Fruit fly (Drosophila melanogaster) whole organism, embryonic: Measurements from ENCODE around the gene CG7329.

Experiments used
- Atf6 ChIP-seq: fragments of 200-800 bp; sonication (Bioruptor generic); IDR thresholded peaks from 2 replicates; pipeline ENCODE4 v1.3.6; 2022; ENCODE audit warnings: missing biosample characterization, missing genetic modification characterization
- CG10366 ChIP-seq: fragments of 200-800 bp; sonication (Bioruptor generic); IDR thresholded peaks from 2 replicates; pipeline ENCODE4 v1.3.6; 2022; ENCODE audit warnings: missing biosample characterization, missing genetic modification characterization
- CG11560 ChIP-seq: fragments of 200-800 bp; sonication (Bioruptor generic); IDR thresholded peaks from 3 replicates; pipeline ENCODE4 v1.3.6; 2022; ENCODE audit warnings: missing biosample characterization, missing genetic modification characterization
- CG14965 ChIP-seq: fragments of 200-800 bp; sonication (Bioruptor generic); optimal IDR thresholded peaks from 2 replicates; lab custom pipeline; 2016; ENCODE audit warnings: missing biosample characterization, missing genetic modification characterization, borderline replicate concordance
- CG1603 ChIP-seq: fragments of 200-800 bp; sonication (Bioruptor generic); optimal IDR thresholded peaks from 2 replicates; lab custom pipeline; 2019; ENCODE audit warnings: missing biosample characterization, mild to moderate bottlenecking, missing genetic modification characterization, moderate library complexity
- CG17359 ChIP-seq: fragments of 200-800 bp; sonication (Bioruptor generic); optimal IDR thresholded peaks from 3 replicates; lab custom pipeline; 2018; ENCODE audit warnings: missing biosample characterization, mild to moderate bottlenecking, missing genetic modification characterization, moderate library complexity
- CG17829 ChIP-seq: fragments of 200-800 bp; optimal IDR thresholded peaks from 2 replicates; lab custom pipeline; 2019; ENCODE audit warnings: missing biosample characterization, mild to moderate bottlenecking, missing genetic modification characterization, moderate library complexity
- CG1792 ChIP-seq: fragments of 200-800 bp; sonication (Bioruptor generic); optimal IDR thresholded peaks from 2 replicates; lab custom pipeline; 2016; ENCODE audit warnings: missing biosample characterization, missing genetic modification characterization
- CG18476 ChIP-seq: fragments of 200-800 bp; sonication (Bioruptor generic); optimal IDR thresholded peaks from 2 replicates; lab custom pipeline; 2016; ENCODE audit warnings: missing biosample characterization, mild to moderate bottlenecking, missing genetic modification characterization
- CG2120 ChIP-seq: fragments of 200-800 bp; sonication (Bioruptor generic); optimal IDR thresholded peaks from 3 replicates; lab custom pipeline; 2016; ENCODE audit warnings: missing biosample characterization, missing genetic modification characterization
- CG2712 ChIP-seq: fragments of 200-800 bp; optimal IDR thresholded peaks from 3 replicates; lab custom pipeline; 2019; ENCODE audit warnings: missing biosample characterization, mild to moderate bottlenecking, missing genetic modification characterization, moderate library complexity
- CG3995 ChIP-seq: fragments of 200-800 bp; sonication (Bioruptor generic); optimal IDR thresholded peaks from 3 replicates; lab custom pipeline; 2016; ENCODE audit warnings: missing biosample characterization, missing genetic modification characterization
- CG6175 ChIP-seq: fragments of 200-800 bp; sonication (Bioruptor generic); IDR thresholded peaks from 3 replicates; pipeline ENCODE4 v1.3.6; 2022; ENCODE audit warnings: missing biosample characterization, missing genetic modification characterization
- CG6689 ChIP-seq: fragments of 200-800 bp; sonication (Bioruptor generic); IDR thresholded peaks from 2 replicates; pipeline ENCODE4 v1.3.6; 2022; ENCODE audit warnings: missing biosample characterization, missing genetic modification characterization
- CG8478 ChIP-seq: fragments of >200 bp; optimal IDR thresholded peaks from 2 replicates; lab custom pipeline; 2018
- CG8944 ChIP-seq: fragments of 200-800 bp; sonication (Bioruptor generic); optimal IDR thresholded peaks from 3 replicates; lab custom pipeline; 2016; ENCODE audit warnings: missing biosample characterization, missing genetic modification characterization
- CG9215 ChIP-seq: fragments of 200-800 bp; sonication (Bioruptor generic); IDR thresholded peaks from 2 replicates; pipeline ENCODE4 v1.3.6; 2022; ENCODE audit warnings: missing biosample characterization, missing genetic modification characterization
- CHES-1-like ChIP-seq: fragments of 200-800 bp; sonication (Bioruptor generic); optimal IDR thresholded peaks from 2 replicates; lab custom pipeline; 2016; ENCODE audit warnings: missing biosample characterization, missing genetic modification characterization
- Doc3 ChIP-seq: fragments of 200-800 bp; sonication (Bioruptor generic); IDR thresholded peaks from 3 replicates; pipeline ENCODE4 v1.3.6; 2022; ENCODE audit warnings: missing biosample characterization, missing genetic modification characterization; ENCODE audit not compliant: partially characterized antibody
- Drgx ChIP-seq: fragments of 200-800 bp; sonication (Bioruptor generic); IDR thresholded peaks from 2 replicates; pipeline ENCODE4 v1.3.6; 2022; ENCODE audit warnings: missing biosample characterization, missing genetic modification characterization
- Fer2 ChIP-seq: fragments of 200-800 bp; sonication (Bioruptor generic); optimal IDR thresholded peaks from 2 replicates; lab custom pipeline; 2018; ENCODE audit warnings: missing biosample characterization, mild to moderate bottlenecking, missing genetic modification characterization, moderate library complexity
- GATAe ChIP-seq: fragments of 200-800 bp; sonication (Bioruptor generic); conservative IDR thresholded peaks from 2 replicates; pipeline ENCODE4 v1.3.6; 2022; ENCODE audit warnings: missing biosample characterization, missing genetic modification characterization
- Gsc ChIP-seq: fragments of 200-800 bp; sonication (Bioruptor generic); IDR thresholded peaks from 2 replicates; pipeline ENCODE4 v1.3.6; 2022; ENCODE audit warnings: missing biosample characterization, missing genetic modification characterization
- H2.0 ChIP-seq: fragments of 200-800 bp; sonication (Bioruptor generic); IDR thresholded peaks from 2 replicates; pipeline ENCODE4 v1.3.6; 2022; ENCODE audit warnings: missing biosample characterization, missing genetic modification characterization
- HLH4C ChIP-seq: fragments of 200-800 bp; sonication (Bioruptor generic); IDR thresholded peaks from 3 replicates; pipeline ENCODE4 v1.3.6; 2022; ENCODE audit warnings: missing biosample characterization, missing genetic modification characterization; ENCODE audit not compliant: partially characterized antibody
- Hmr ChIP-seq: fragments of 200-800 bp; sonication (Bioruptor generic); optimal IDR thresholded peaks from 3 replicates; lab custom pipeline; 2017; ENCODE audit warnings: mild to moderate bottlenecking, missing biosample characterization, missing genetic modification reagents, missing genetic modification characterization
- Lhr ChIP-seq: fragments of 200-800 bp; sonication (Bioruptor generic); optimal IDR thresholded peaks from 3 replicates; lab custom pipeline; 2017; ENCODE audit warnings: mild to moderate bottlenecking, missing biosample characterization, missing genetic modification reagents, missing genetic modification characterization
- NC2α ChIP-seq: fragments of 200-800 bp; sonication (Bioruptor generic); optimal IDR thresholded peaks from 2 replicates; lab custom pipeline; 2016; ENCODE audit warnings: missing biosample characterization, missing genetic modification characterization
- Oli ChIP-seq: fragments of 200-800 bp; sonication (Bioruptor generic); optimal IDR thresholded peaks from 2 replicates; lab custom pipeline; 2018; ENCODE audit warnings: missing biosample characterization, mild to moderate bottlenecking, missing genetic modification characterization, moderate library complexity
- Rfx ChIP-seq: fragments of 200-800 bp; sonication (Bioruptor generic); IDR thresholded peaks from 2 replicates; pipeline ENCODE4 v1.3.6; 2022; ENCODE audit warnings: missing biosample characterization, missing genetic modification characterization
- Scr ChIP-seq: fragments of 200-800 bp; sonication (Bioruptor generic); IDR thresholded peaks from 2 replicates; pipeline ENCODE4 v1.3.6; 2022; ENCODE audit warnings: missing biosample characterization, missing genetic modification characterization; ENCODE audit not compliant: partially characterized antibody
- Spps ChIP-seq: fragments of 200-800 bp; sonication (Bioruptor generic); optimal IDR thresholded peaks from 2 replicates; lab custom pipeline; 2018; ENCODE audit warnings: missing biosample characterization, mild to moderate bottlenecking, missing genetic modification characterization
- ase ChIP-seq: fragments of 200-800 bp; sonication (Bioruptor generic); IDR thresholded peaks from 3 replicates; pipeline ENCODE4 v1.3.6; 2022; ENCODE audit warnings: missing biosample characterization, missing genetic modification characterization
- cato ChIP-seq: fragments of 200-800 bp; sonication (Bioruptor generic); optimal IDR thresholded peaks from 2 replicates; lab custom pipeline; 2016; ENCODE audit warnings: missing biosample characterization, missing genetic modification characterization, borderline replicate concordance
- crol ChIP-seq: fragments of 200-800 bp; sonication (Bioruptor generic); IDR thresholded peaks from 2 replicates; pipeline ENCODE4 v1.3.6; 2022; ENCODE audit warnings: missing biosample characterization, missing genetic modification characterization
- dpn ChIP-seq, 2 experiments: fragments of 200-800 bp; sonication (Bioruptor generic); optimal IDR thresholded peaks; 3 replicates each; lab custom pipeline; 2016; ENCODE audit warnings: missing biosample characterization in 2 of 2, missing genetic modification characterization in 2 of 2
- emc ChIP-seq: fragments of 200-800 bp; sonication (Bioruptor generic); optimal IDR thresholded peaks from 2 replicates; lab custom pipeline; 2016; ENCODE audit warnings: missing biosample characterization, missing genetic modification characterization
- exex ChIP-seq: fragments of 200-800 bp; sonication (Bioruptor generic); optimal IDR thresholded peaks from 4 replicates; lab custom pipeline; 2018; ENCODE audit warnings: missing biosample characterization, mild to moderate bottlenecking, missing genetic modification characterization, moderate library complexity
- fd64A ChIP-seq: fragments of 200-800 bp; sonication (Bioruptor generic); optimal IDR thresholded peaks from 3 replicates; lab custom pipeline; 2018; ENCODE audit warnings: missing biosample characterization, mild to moderate bottlenecking, missing genetic modification characterization
- ham ChIP-seq: fragments of 200-800 bp; sonication (Bioruptor generic); IDR thresholded peaks from 2 replicates; pipeline ENCODE4 v1.3.6; 2022; ENCODE audit warnings: missing biosample characterization, missing genetic modification characterization
- jing ChIP-seq: fragments of 200-800 bp; sonication (Bioruptor generic); optimal IDR thresholded peaks from 2 replicates; lab custom pipeline; 2018; ENCODE audit warnings: missing biosample characterization, mild to moderate bottlenecking, missing genetic modification characterization
- ken ChIP-seq: fragments of 200-800 bp; sonication (Bioruptor generic); IDR thresholded peaks from 3 replicates; pipeline ENCODE4 v1.3.6; 2022; ENCODE audit warnings: missing biosample characterization, missing genetic modification characterization
- nerfin-1 ChIP-seq: fragments of 200-800 bp; sonication (Bioruptor generic); optimal IDR thresholded peaks from 3 replicates; lab custom pipeline; 2019; ENCODE audit warnings: missing biosample characterization, mild to moderate bottlenecking, missing genetic modification characterization, moderate library complexity
- ranshi ChIP-seq: fragments of 200-800 bp; sonication (Bioruptor generic); IDR thresholded peaks from 2 replicates; pipeline ENCODE4 v1.3.6; 2022; ENCODE audit warnings: missing biosample characterization, missing genetic modification characterization
- sc ChIP-seq, 3 experiments: fragments of >200 bp in 2 of 3; fragments of 200-800 bp in 1 of 3; sonication (Bioruptor generic) in 1 of 3; optimal IDR thresholded peaks; 2 replicates in 2 of 3; 3 replicates in 1 of 3; lab custom pipeline; 2017; ENCODE audit warnings: mild to moderate bottlenecking in 1 of 3, missing biosample characterization in 1 of 3, missing genetic modification characterization in 1 of 3, missing genetic modification reagents in 1 of 3
- sqz ChIP-seq: fragments of 200-800 bp; sonication (Bioruptor generic); optimal IDR thresholded peaks from 3 replicates; lab custom pipeline; 2018; ENCODE audit warnings: missing biosample characterization, mild to moderate bottlenecking, missing genetic modification characterization
- stc ChIP-seq: fragments of 200-800 bp; sonication (Bioruptor generic); IDR thresholded peaks from 2 replicates; pipeline ENCODE4 v1.3.6; 2022; ENCODE audit warnings: missing biosample characterization, missing genetic modification characterization
- unpg ChIP-seq: fragments of 200-800 bp; sonication (Bioruptor generic); optimal IDR thresholded peaks from 3 replicates; lab custom pipeline; 2018; ENCODE audit warnings: missing biosample characterization, mild to moderate bottlenecking, missing genetic modification characterization, moderate library complexity
- wor ChIP-seq: fragments of 200-800 bp; sonication (Bioruptor generic); IDR thresholded peaks from 2 replicates; pipeline ENCODE4 v1.3.6; 2022; ENCODE audit warnings: missing biosample characterization, missing genetic modification characterization

Gene CG7329

DNA sequence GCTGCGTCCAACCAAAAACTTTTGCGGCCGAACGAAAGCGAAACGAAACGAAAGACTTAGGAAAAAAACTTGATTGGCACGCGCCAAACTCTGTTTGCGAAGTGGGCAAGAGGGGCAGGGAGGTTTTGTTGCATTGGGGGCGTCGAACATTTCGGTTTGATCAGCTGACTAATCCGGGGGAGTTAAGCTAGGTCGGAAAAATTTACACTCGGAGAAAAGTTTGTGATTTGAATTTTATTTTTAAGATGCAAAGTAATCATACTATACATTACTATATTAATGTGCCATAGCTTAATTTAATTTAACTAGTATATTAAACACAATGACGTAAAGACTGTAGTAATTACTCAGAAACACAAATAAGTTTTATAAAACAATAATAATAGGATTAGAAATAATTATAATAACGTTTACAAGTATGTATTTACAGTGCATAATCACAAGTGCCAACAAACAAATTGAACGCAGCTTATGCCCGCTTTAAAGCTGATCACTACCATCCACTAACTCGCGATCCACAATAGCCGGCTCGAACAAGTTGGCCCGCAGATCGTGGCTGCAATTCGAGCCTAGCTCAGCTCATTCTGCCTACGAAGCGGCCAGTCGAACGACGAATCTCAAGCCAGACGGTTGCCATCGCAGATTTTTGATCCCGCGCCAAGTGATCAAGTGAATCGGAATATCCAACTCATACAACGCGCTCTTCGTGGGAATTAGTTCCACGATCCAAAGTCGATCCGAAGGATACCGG, 23.4 kb upstream of the CG7329 start, which contains the start of gene CG31871 (continued):
- TF ChIP-seq Hmr (GFP tag; lab: Kevin White, UChicago), result peak; percentile 58
- TF ChIP-seq GATAe, result 0 out of 2 replicates have a peak, but pooled peaks have one; percentile 28
- peak; percentile 63 for TF ChIP-seq ranshi (GFP tag; lab: Robert Waterston, UW)
- TF ChIP-seq Fer2 (tag; lab: Kevin White, UChicago), result peak; percentile 23
- no peak for TF ChIP-seq CHES-1-like (GFP tag; lab: Kevin White, UChicago)
- peak; percentile 36 for TF ChIP-seq Spps
- no peak for TF ChIP-seq Doc3
- peak; percentile 81 for TF ChIP-seq CG17359 (tag; lab: Kevin White, UChicago)
- peak; percentile 15 for TF ChIP-seq jing (GFP tag; lab: Kevin White, UChicago)
- TF ChIP-seq HLH4C (GFP tag; lab: Robert Waterston, UW), result no peak
- peak; percentile 78 for TF ChIP-seq Oli
- peak; percentile 55; the same call in 1 of the 2 replicates for TF ChIP-seq crol (GFP tag; lab: Robert Waterston, UW)
- TF ChIP-seq ham (GFP tag; lab: Robert Waterston, UW), result no peak
- peak; percentile 64 for TF ChIP-seq Rfx (GFP tag; lab: Robert Waterston, UW)
- TF ChIP-seq exex (tag; lab: Kevin White, UChicago), result peak; percentile 8
- no peak for TF ChIP-seq fd64A (GFP tag; lab: Kevin White, UChicago)
- no peak for TF ChIP-seq NC2α (GFP tag; lab: Kevin White, UChicago)
- peak; percentile 34 for TF ChIP-seq Lhr (GFP tag; lab: Kevin White, UChicago)
- TF ChIP-seq sqz, result peak; percentile 61
- TF ChIP-seq CG11560 (tag; lab: Robert Waterston, UW), result no peak
- peak; percentile 53 for TF ChIP-seq CG9215
- TF ChIP-seq CG1792 (GFP tag; lab: Kevin White, UChicago), result no peak
- no peak for TF ChIP-seq sc (optimal IDR thresholded peaks at IDR 0.05; lab: Kevin White, UChicago)
- TF ChIP-seq sc (GFP tag; optimal IDR thresholded peaks at IDR 0.05; lab: Kevin White, UChicago), result peak; percentile 40
- TF ChIP-seq CG17829 (tag; lab: Kevin White, UChicago), result peak; percentile 80
- peak; percentile 52; the same call in 1 of the 3 replicates for TF ChIP-seq CG6175 (GFP tag; lab: Robert Waterston, UW)
- no peak for TF ChIP-seq CG8478 (lab: Kevin White, UChicago)
- no peak for TF ChIP-seq CG18476
- no peak for TF ChIP-seq CG3995 (GFP tag; lab: Kevin White, UChicago)
- TF ChIP-seq ken, result no peak; the same call in 2 of the 3 replicates
- peak; percentile 68 for TF ChIP-seq wor (GFP tag; lab: Robert Waterston, UW)
- TF ChIP-seq nerfin-1 (tag; lab: Kevin White, UChicago), result no peak
- peak; percentile 69; the same call in 1 of the 2 replicates for TF ChIP-seq Atf6 (GFP tag; lab: Robert Waterston, UW)
- no peak for TF ChIP-seq emc (GFP tag; lab: Kevin White, UChicago)
- TF ChIP-seq CG10366, result peak; percentile 48
- TF ChIP-seq CG2120 (GFP tag; lab: Kevin White, UChicago), result peak; percentile 25
- TF ChIP-seq cato (GFP tag; lab: Kevin White, UChicago), result peak; percentile 12
- no peak for TF ChIP-seq Scr (GFP tag; lab: Robert Waterston, UW)
- TF ChIP-seq Drgx (GFP tag; lab: Robert Waterston, UW), result peak; percentile 83
- peak; percentile 82 for TF ChIP-seq unpg (GFP tag; lab: Kevin White, UChicago)
- no peak for TF ChIP-seq CG14965 (GFP tag; lab: Kevin White, UChicago)
- TF ChIP-seq CG1603, result peak; percentile 41
- TF ChIP-seq stc, result peak; percentile 77
- no peak for TF ChIP-seq CG8944
- TF ChIP-seq dpn (GFP tag; optimal IDR thresholded peaks at IDR 0.05; lab: Kevin White, UChicago), result peak in 1 of 2 experiments; percentile 67
- peak; percentile 67; the same call in 2 of the 3 replicates for TF ChIP-seq ase (GFP tag; lab: Robert Waterston, UW)
- TF ChIP-seq Gsc, result no peak
- TF ChIP-seq CG2712 (tag; lab: Kevin White, UChicago), result peak; percentile 88
- peak; percentile 77; the same call in 1 of the 2 replicates for TF ChIP-seq CG6689 (GFP tag; lab: Robert Waterston, UW)
- peak; percentile 62 for TF ChIP-seq H2.0 (GFP tag; lab: Robert Waterston, UW)
